Worm (Caenorhabditis elegans): ENCODE results near the gene str-178.

DNA sequence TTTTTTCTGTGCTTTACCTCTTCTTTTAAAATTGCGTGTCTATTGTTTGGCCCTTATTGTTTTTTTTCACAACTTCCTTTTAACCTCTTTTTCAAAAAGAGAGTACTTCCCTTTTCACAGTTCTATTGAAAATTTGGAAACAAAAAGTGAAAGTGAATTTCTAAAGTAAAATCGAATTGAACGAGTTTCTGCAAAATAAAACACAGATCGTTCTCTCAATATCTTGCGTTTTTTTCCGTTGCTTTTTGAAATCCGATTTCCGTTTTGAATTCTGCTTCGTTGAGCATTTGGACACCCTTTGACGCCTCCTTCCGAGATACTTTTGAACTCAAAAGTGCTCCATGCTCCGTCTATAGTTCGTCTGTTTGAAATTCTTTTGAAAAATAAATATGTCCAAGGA is 40.0 kb downstream of the str-178 start:
- TF ChIP-seq W03F9.2 (tag; optimal IDR thresholded peaks at IDR 0.05) (no peak), dao-5 (tag; optimal IDR thresholded peaks at IDR 0.05) (no peak), him-1 (tag; optimal IDR thresholded peaks at IDR 0.05) (no peak)

All from whole organism, L4/young adult.